Fruit fly (Drosophila melanogaster) whole organism, embryonic: Measurements from ENCODE around the gene CG11898.

ENCODE experiments used
- Awh ChIP-seq: fragments of 200-800 bp; sonication (Bioruptor generic); IDR thresholded peaks from 2 replicates; pipeline ENCODE4, ENCODE4 v1.3.6; 2022; ENCODE audit warnings: missing biosample characterization, missing genetic modification characterization
- Bdp1 ChIP-seq: fragments of 200-800 bp; sonication (Bioruptor generic); optimal IDR thresholded peaks from 3 replicates; lab custom pipeline; 2016; ENCODE audit warnings: missing biosample characterization, missing genetic modification characterization
- Bgb ChIP-seq: fragments of 200-800 bp; sonication (Bioruptor generic); IDR thresholded peaks from 2 replicates; pipeline ENCODE4 v1.3.6; 2022; ENCODE audit warnings: missing biosample characterization, missing genetic modification characterization; ENCODE audit not compliant: partially characterized antibody
- CG11696 ChIP-seq: fragments of 200-800 bp; sonication (Bioruptor generic); IDR thresholded peaks from 2 replicates; pipeline ENCODE4 v1.3.6; 2022; ENCODE audit warnings: missing biosample characterization, missing genetic modification characterization
- CG12155 ChIP-seq: fragments of 200-800 bp; sonication (Bioruptor generic); optimal IDR thresholded peaks from 3 replicates; lab custom pipeline; 2016; ENCODE audit warnings: missing biosample characterization, missing genetic modification characterization
- CG12659 ChIP-seq: fragments of 200-800 bp; sonication (Bioruptor generic); optimal IDR thresholded peaks from 3 replicates; lab custom pipeline; 2017; ENCODE audit warnings: mild to moderate bottlenecking, missing biosample characterization, missing genetic modification reagents, missing genetic modification characterization
- CG13287 ChIP-seq: fragments of 200-800 bp; sonication (Bioruptor generic); IDR thresholded peaks from 2 replicates; pipeline ENCODE4 v1.3.6; 2022; ENCODE audit warnings: missing biosample characterization, missing genetic modification characterization; ENCODE audit not compliant: partially characterized antibody
- CG17361 ChIP-seq: fragments of 200-800 bp; sonication (Bioruptor generic); IDR thresholded peaks from 3 replicates; pipeline ENCODE4 v1.3.6; 2022; ENCODE audit warnings: missing biosample characterization, missing genetic modification characterization
- CG17385 ChIP-seq: fragments of 200-800 bp; sonication (Bioruptor generic); optimal IDR thresholded peaks from 3 replicates; lab custom pipeline; 2018; ENCODE audit warnings: missing biosample characterization, mild to moderate bottlenecking, missing genetic modification characterization
- CG18599 ChIP-seq: fragments of 200-800 bp; sonication (Bioruptor generic); optimal IDR thresholded peaks from 3 replicates; lab custom pipeline; 2017; ENCODE audit warnings: missing biosample characterization, missing genetic modification characterization, mild to moderate bottlenecking, moderate library complexity, missing genetic modification reagents
- CG31388 ChIP-seq: fragments of 200-800 bp; sonication (Bioruptor generic); optimal IDR thresholded peaks from 2 replicates; lab custom pipeline; 2016; ENCODE audit warnings: missing biosample characterization, missing genetic modification characterization
- CG3281 ChIP-seq: fragments of 200-800 bp; sonication (Bioruptor generic); optimal IDR thresholded peaks from 3 replicates; lab custom pipeline; 2017; ENCODE audit warnings: missing biosample characterization, mild to moderate bottlenecking, missing genetic modification characterization
- CG3838 ChIP-seq: fragments of 200-800 bp; sonication (Bioruptor generic); optimal IDR thresholded peaks from 3 replicates; lab custom pipeline; 2016; ENCODE audit warnings: missing biosample characterization, missing genetic modification characterization
- CG4707 ChIP-seq: fragments of 200-800 bp; sonication (Bioruptor generic); optimal IDR thresholded peaks from 2 replicates; lab custom pipeline; 2018; ENCODE audit warnings: missing biosample characterization, mild to moderate bottlenecking, missing genetic modification characterization, moderate library complexity
- CG4854 ChIP-seq: fragments of 200-800 bp; sonication (Bioruptor generic); optimal IDR thresholded peaks from 2 replicates; lab custom pipeline; 2016; ENCODE audit warnings: missing biosample characterization, missing genetic modification characterization, inconsistent platforms
- CG6272 ChIP-seq: fragments of 200-800 bp; sonication (Bioruptor generic); IDR thresholded peaks from 2 replicates; pipeline ENCODE4 v1.3.6; 2022; ENCODE audit warnings: missing biosample characterization, missing genetic modification characterization
- CG7786 ChIP-seq: fragments of 200-800 bp; sonication (Bioruptor generic); optimal IDR thresholded peaks from 2 replicates; lab custom pipeline; 2016; ENCODE audit warnings: missing biosample characterization, missing genetic modification characterization
- CG7963 ChIP-seq: fragments of 200-800 bp; sonication (Bioruptor generic); IDR thresholded peaks from 3 replicates; pipeline ENCODE4 v1.3.6; 2022; ENCODE audit warnings: missing biosample characterization, missing genetic modification characterization; ENCODE audit not compliant: partially characterized antibody
- CG8089 ChIP-seq: fragments of 200-800 bp; sonication (Bioruptor generic); optimal IDR thresholded peaks from 3 replicates; lab custom pipeline; 2016; ENCODE audit warnings: missing biosample characterization, missing genetic modification characterization
- CG8765 ChIP-seq: fragments of 200-800 bp; sonication (Bioruptor generic); IDR thresholded peaks from 2 replicates; pipeline ENCODE4 v1.3.6; 2022; ENCODE audit warnings: missing biosample characterization, missing genetic modification characterization
- CG8924 ChIP-seq: fragments of 200-800 bp; optimal IDR thresholded peaks from 3 replicates; lab custom pipeline; 2019; ENCODE audit warnings: missing biosample characterization, mild to moderate bottlenecking, missing genetic modification characterization, moderate library complexity
- Dbx ChIP-seq: fragments of 200-800 bp; sonication (Bioruptor generic); IDR thresholded peaks from 3 replicates; pipeline ENCODE4 v1.3.6; 2022; ENCODE audit warnings: missing biosample characterization, missing genetic modification characterization
- Dp ChIP-seq: fragments of 200-800 bp; sonication (Bioruptor generic); optimal IDR thresholded peaks from 2 replicates; lab custom pipeline; 2018; ENCODE audit warnings: missing biosample characterization, mild to moderate bottlenecking, missing genetic modification characterization, moderate library complexity
- E2f2 ChIP-seq: fragments of 200-800 bp; sonication (Bioruptor generic); IDR thresholded peaks from 2 replicates; pipeline ENCODE4 v1.3.6; 2022; ENCODE audit warnings: missing biosample characterization, missing genetic modification characterization
- Hmr ChIP-seq: fragments of 200-800 bp; sonication (Bioruptor generic); optimal IDR thresholded peaks from 3 replicates; lab custom pipeline; 2017; ENCODE audit warnings: mild to moderate bottlenecking, missing biosample characterization, missing genetic modification reagents, missing genetic modification characterization
- Hr51 ChIP-seq, 2 experiments: fragments of 200-800 bp; sonication (Bioruptor generic); optimal IDR thresholded peaks; 2 replicates in 1 of 2; 3 replicates in 1 of 2; lab custom pipeline; 2016 to 2018; ENCODE audit warnings: missing biosample characterization in 2 of 2, missing genetic modification characterization in 2 of 2, mild to moderate bottlenecking in 1 of 2, moderate library complexity in 1 of 2
- Med ChIP-seq: fragments of 200-800 bp; sonication (Bioruptor generic); peaks from one replicate; lab custom pipeline; 2016; ENCODE audit warnings: missing biosample characterization, missing genetic modification characterization, mild to moderate bottlenecking, inconsistent platforms, moderate library complexity
- Mrtf ChIP-seq: fragments of 200-800 bp; sonication (Bioruptor generic); IDR thresholded peaks from 3 replicates; pipeline ENCODE4 v1.3.6; 2022; ENCODE audit warnings: missing biosample characterization, missing genetic modification characterization
- NfI ChIP-seq: fragments of 200-800 bp; sonication (Bioruptor generic); optimal IDR thresholded peaks from 3 replicates; lab custom pipeline; 2018; ENCODE audit warnings: missing biosample characterization, mild to moderate bottlenecking, missing genetic modification characterization, moderate library complexity
- Opbp ChIP-seq: fragments of 200-800 bp; sonication (Bioruptor generic); IDR thresholded peaks from 3 replicates; pipeline ENCODE4 v1.3.6; 2022; ENCODE audit warnings: missing biosample characterization, missing genetic modification characterization; ENCODE audit not compliant: partially characterized antibody
- Sin3A ChIP-seq: fragments of >200 bp; optimal IDR thresholded peaks from 2 replicates; lab custom pipeline; 2018
- Xrp1 ChIP-seq: fragments of 200-800 bp; sonication (Bioruptor generic); IDR thresholded peaks from 2 replicates; pipeline ENCODE4 v1.3.6; 2022; ENCODE audit warnings: missing biosample characterization, missing genetic modification characterization
- YL-1 ChIP-seq: fragments of 200-800 bp; sonication (Bioruptor generic); optimal IDR thresholded peaks from 3 replicates; lab custom pipeline; 2017; ENCODE audit warnings: missing biosample characterization, mild to moderate bottlenecking, missing genetic modification characterization
- ap ChIP-seq: fragments of 200-800 bp; sonication (Bioruptor generic); IDR thresholded peaks from 2 replicates; pipeline ENCODE4 v1.3.6; 2022; ENCODE audit warnings: missing biosample characterization, missing genetic modification characterization
- chinmo ChIP-seq: fragments of 200-800 bp; sonication (Bioruptor generic); IDR thresholded peaks from 4 replicates; pipeline ENCODE4 v1.3.6; 2022; ENCODE audit warnings: missing biosample characterization, missing genetic modification characterization; ENCODE audit not compliant: partially characterized antibody
- en ChIP-seq: fragments of 200-800 bp; sonication (Bioruptor generic); optimal IDR thresholded peaks from 2 replicates; lab custom pipeline; 2016; ENCODE audit warnings: missing biosample characterization, missing genetic modification characterization
- exex ChIP-seq: fragments of 200-800 bp; sonication (Bioruptor generic); optimal IDR thresholded peaks from 4 replicates; lab custom pipeline; 2018; ENCODE audit warnings: missing biosample characterization, mild to moderate bottlenecking, missing genetic modification characterization, moderate library complexity
- grn ChIP-seq: fragments of 200-800 bp; sonication (Bioruptor generic); optimal IDR thresholded peaks from 3 replicates; lab custom pipeline; 2017; ENCODE audit warnings: missing biosample characterization, missing genetic modification characterization
- kay ChIP-seq: fragments of 200-800 bp; sonication (Bioruptor generic); optimal IDR thresholded peaks from 2 replicates; lab custom pipeline; 2016; ENCODE audit warnings: missing biosample characterization, missing genetic modification characterization
- mirr ChIP-seq: fragments of 200-800 bp; sonication (Bioruptor generic); optimal IDR thresholded peaks from 3 replicates; lab custom pipeline; 2018; ENCODE audit warnings: missing biosample characterization, mild to moderate bottlenecking, missing genetic modification characterization
- mld ChIP-seq: fragments of 200-800 bp; sonication (Bioruptor generic); IDR thresholded peaks from 3 replicates; pipeline ENCODE4 v1.3.6; 2022; ENCODE audit warnings: missing biosample characterization, missing genetic modification characterization; ENCODE audit not compliant: partially characterized antibody
- pan ChIP-seq, 4 experiments: fragments of >200 bp in 3 of 4; fragments of 200-800 bp in 1 of 4; sonication (Bioruptor generic) in 1 of 4; optimal IDR thresholded peaks in 3 of 4; IDR thresholded peaks in 1 of 4; 2 replicates each; pipeline versions ENCODE4 v1.3.6 to Lab custom; 2017 to 2022; ENCODE audit warnings: missing biosample characterization in 2 of 4, missing genetic modification characterization in 2 of 4, mixed read lengths in 1 of 4
- prd ChIP-seq, 3 experiments: fragments of >200 bp in 2 of 3; fragments of 200-800 bp in 1 of 3; sonication (Bioruptor generic) in 1 of 3; optimal IDR thresholded peaks in 2 of 3; IDR thresholded peaks in 1 of 3; 2 replicates in 2 of 3; 3 replicates in 1 of 3; pipeline versions ENCODE4 v1.3.6 to Lab custom; 2017 to 2022; ENCODE audit warnings: missing biosample characterization in 1 of 3, missing genetic modification characterization in 1 of 3
- ranshi ChIP-seq: fragments of 200-800 bp; sonication (Bioruptor generic); IDR thresholded peaks from 2 replicates; pipeline ENCODE4 v1.3.6; 2022; ENCODE audit warnings: missing biosample characterization, missing genetic modification characterization
- tgo ChIP-seq: fragments of 200-800 bp; sonication (Bioruptor generic); IDR thresholded peaks from 3 replicates; pipeline ENCODE4 v1.3.6; 2022; ENCODE audit warnings: missing biosample characterization, missing genetic modification characterization

CG11898 gene

DNA sequence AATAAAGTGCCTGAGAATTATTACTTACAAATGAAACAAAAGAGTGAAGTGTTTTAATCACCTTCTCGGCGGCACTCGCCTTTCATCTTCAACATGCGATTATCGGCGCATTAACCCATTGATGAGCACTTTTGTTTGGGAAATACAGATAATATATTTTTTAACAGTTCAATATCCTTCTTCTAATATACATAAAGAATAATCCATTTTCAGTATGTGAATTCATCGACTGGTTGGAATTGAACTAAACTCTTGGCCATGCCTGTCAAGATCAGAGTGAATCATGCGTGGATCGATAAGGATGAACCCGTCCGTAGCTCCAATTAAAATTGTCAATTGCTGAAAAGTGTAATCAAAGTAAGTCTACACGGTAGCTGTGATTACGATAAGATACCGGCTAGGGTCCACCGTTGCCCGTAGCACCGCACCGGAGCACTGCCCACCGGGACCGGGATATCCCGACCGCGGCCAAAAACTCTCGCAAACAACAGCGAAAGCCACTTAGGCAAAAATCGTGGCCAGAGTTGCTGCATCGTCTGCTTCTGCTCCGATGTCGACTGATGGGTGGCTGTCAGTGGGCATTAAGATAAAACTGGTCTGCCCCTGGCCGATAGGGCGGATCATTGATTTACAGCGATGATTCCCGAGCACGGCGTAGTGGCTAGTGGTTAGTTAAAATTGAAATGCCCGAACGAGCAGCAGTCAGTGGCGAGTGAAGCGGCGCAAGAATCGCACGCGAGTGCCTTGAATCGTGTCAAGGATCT lies at the start of gene CG11898:
Gene CG11898, plus strand, starts transcription at position 714 of the 764 bp plus-strand sequence.
- TF ChIP-seq ap (GFP tag; lab: Robert Waterston, UW) (no peak), pan (optimal IDR thresholded peaks at IDR 0.05; lab: Kevin White, UChicago) (no peak), pan (GFP tag; optimal IDR thresholded peaks at IDR 0.05 in 1 of 2, IDR thresholded peaks at IDR 0.05 in 1 of 2) (peak in 1 of 2 experiments; percentile 26), CG3838 (no peak), CG11696 (GFP tag; lab: Robert Waterston, UW) (peak; percentile 56), CG31388 (no peak), CG18599 (GFP tag; lab: Kevin White, UChicago) (peak; percentile 36), mirr (GFP tag; lab: Kevin White, UChicago) (peak; percentile 36), ranshi (no peak), grn (peak; percentile 60), exex (tag; lab: Kevin White, UChicago) (peak; percentile 84), CG8089 (GFP tag; lab: Kevin White, UChicago) (no peak)

DNA sequence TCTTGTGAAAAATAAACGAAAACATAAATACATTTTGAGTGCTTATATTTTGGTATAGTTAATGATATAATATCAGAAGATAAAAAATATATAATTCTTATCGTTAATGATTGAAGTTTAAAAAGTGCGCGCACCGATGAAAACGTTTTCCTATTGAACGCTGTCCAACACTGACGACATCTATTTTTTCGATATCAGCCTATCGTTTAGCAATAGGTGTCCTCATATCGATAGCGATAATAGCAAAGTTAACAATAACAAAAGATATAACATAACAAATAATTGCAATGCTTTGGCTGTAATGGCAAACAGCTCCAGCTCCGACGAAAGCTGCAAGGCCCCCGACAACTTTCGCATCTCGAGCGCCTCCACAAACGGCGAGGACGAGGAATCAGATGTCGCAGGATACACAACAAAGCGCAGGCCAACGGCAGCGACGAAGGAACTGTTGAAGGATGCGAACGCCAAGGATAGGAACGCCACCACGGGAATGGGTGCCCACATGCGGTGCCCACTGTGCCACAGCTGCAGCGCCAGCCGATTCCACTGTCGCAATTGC lies 49.2 kb upstream of the CG11898 start, which contains the start of gene Atg14:
Gene Atg14, plus strand, starts transcription at position 225 of the 559 bp plus-strand sequence.
- TF ChIP-seq Bgb (GFP tag; lab: Robert Waterston, UW): peak; percentile 96
- no peak for TF ChIP-seq Hr51 (GFP tag; optimal IDR thresholded peaks at IDR 0.05; lab: Kevin White, UChicago)
- TF ChIP-seq tgo (GFP tag; lab: Robert Waterston, UW): no peak
- TF ChIP-seq exex (tag; lab: Kevin White, UChicago): peak; percentile 37
- TF ChIP-seq Bdp1 (GFP tag; lab: Kevin White, UChicago): no peak
- TF ChIP-seq CG3281 (GFP tag; lab: Kevin White, UChicago): peak; percentile 18
- peak; percentile 40 for TF ChIP-seq NfI (GFP tag; lab: Kevin White, UChicago)
- TF ChIP-seq prd (optimal IDR thresholded peaks at IDR 0.05; lab: Kevin White, UChicago): no peak
- TF ChIP-seq prd (GFP tag; IDR thresholded peaks at IDR 0.05; lab: Robert Waterston, UW): 0 out of 3 replicates have a peak, but pooled peaks have one; percentile 13
- TF ChIP-seq CG13287 (GFP tag; lab: Robert Waterston, UW): peak; percentile 97
- peak; percentile 30 for TF ChIP-seq Hmr (GFP tag; lab: Kevin White, UChicago)
- peak; percentile 11 for TF ChIP-seq Sin3A (lab: Kevin White, UChicago)
- no peak for TF ChIP-seq Mrtf (GFP tag; lab: Robert Waterston, UW)
- no peak for TF ChIP-seq CG17385 (GFP tag; lab: Kevin White, UChicago)
- TF ChIP-seq chinmo (GFP tag; lab: Robert Waterston, UW): peak; percentile 90
- peak; percentile 98 for TF ChIP-seq E2f2 (GFP tag; lab: Robert Waterston, UW)
- TF ChIP-seq CG4707 (GFP tag; lab: Kevin White, UChicago): peak; percentile 2
- peak; percentile 18 for TF ChIP-seq CG12155 (GFP tag; lab: Kevin White, UChicago)
- TF ChIP-seq kay (GFP tag; lab: Kevin White, UChicago): no peak
- peak; percentile 25 for TF ChIP-seq CG8924 (tag; lab: Kevin White, UChicago)
- TF ChIP-seq Dbx (GFP tag; lab: Robert Waterston, UW): peak; percentile 9; the same call in 1 of the 3 replicates
- TF ChIP-seq CG12659: peak; percentile 58
- no peak for TF ChIP-seq CG6272 (GFP tag; lab: Robert Waterston, UW)
- TF ChIP-seq en (GFP tag; lab: Kevin White, UChicago): no peak
- peak; percentile 87 for TF ChIP-seq Med (GFP tag; lab: Kevin White, UChicago)
- TF ChIP-seq Xrp1 (GFP tag; lab: Robert Waterston, UW): peak; percentile 44; the same call in 1 of the 2 replicates
- TF ChIP-seq Dp (GFP tag; lab: Kevin White, UChicago): peak; percentile 97
- peak; percentile 96 for TF ChIP-seq Opbp (GFP tag; lab: Robert Waterston, UW)
- 0 out of 3 replicates have a peak, but pooled peaks have one; percentile 16 for TF ChIP-seq CG17361 (GFP tag; lab: Robert Waterston, UW)
- TF ChIP-seq CG7786 (GFP tag; lab: Kevin White, UChicago): no peak
- no peak for TF ChIP-seq CG4854 (GFP tag; lab: Kevin White, UChicago)
- 0 out of 2 replicates have a peak, but pooled peaks have one; percentile 21 for TF ChIP-seq Awh (GFP tag; lab: Robert Waterston, UW)
- TF ChIP-seq mld: peak; percentile 97
- TF ChIP-seq CG7963 (GFP tag; lab: Robert Waterston, UW): peak; percentile 95
- TF ChIP-seq CG8765 (GFP tag; lab: Robert Waterston, UW): no peak
- peak; percentile 81 for TF ChIP-seq YL-1 (GFP tag; lab: Kevin White, UChicago)
